Worm (Caenorhabditis elegans): ENCODE results near the gene Y45F10D.14.
A peak's percentile ranks its signal among the peaks of the same experiment; 100 is the strongest.

The Y45F10D.14 gene

ce11 chrIV:13788652-13789051 is 19.0 kb downstream of the Y45F10D.14 start, which contains the start of the genes sas-6 and Y45F10D.7 (continued):
- TF ChIP-seq snu-23 (GFP tag; optimal IDR thresholded peaks at IDR 0.05) (peak; percentile 81), nhr-47 (tag; optimal IDR thresholded peaks at IDR 0.05) (peak; percentile 71), nhr-71 (tag; optimal IDR thresholded peaks at IDR 0.05) (peak; percentile 69), F16B12.6 (tag; optimal IDR thresholded peaks at IDR 0.05) (peak; percentile 97), ets-5 (GFP tag; IDR thresholded peaks at IDR 0.05) (no peak), ceh-63 (GFP tag; optimal IDR thresholded peaks at IDR 0.05) (no peak), jun-1 (tag; optimal IDR thresholded peaks at IDR 0.05) (no peak), snpc-4 (tag; optimal IDR thresholded peaks at IDR 0.05) (peak; percentile 5), C04F5.9 (tag; optimal IDR thresholded peaks at IDR 0.05) (peak; percentile 32), mep-1 (tag; optimal IDR thresholded peaks at IDR 0.05) (peak; percentile 60), tlp-1 (tag; optimal IDR thresholded peaks at IDR 0.05) (no peak), nhr-77 (tag; optimal IDR thresholded peaks at IDR 0.05) (peak; percentile 6), blmp-1 (tag; optimal IDR thresholded peaks at IDR 0.05) (peak; percentile 19)

- peak; percentile 17 for TF ChIP-seq lin-14 (GFP tag; optimal IDR thresholded peaks at IDR 0.05)
- TF ChIP-seq ces-1 (GFP tag; optimal IDR thresholded peaks at IDR 0.05), result no peak
- TF ChIP-seq unc-30 (tag; optimal IDR thresholded peaks at IDR 0.05), result no peak
- TF ChIP-seq Y116A8C.19 (tag; optimal IDR thresholded peaks at IDR 0.05; ENCODE audit: borderline replicate concordance), result no peak
- TF ChIP-seq pax-3 (tag; optimal IDR thresholded peaks at IDR 0.05), result no peak
- TF ChIP-seq fos-1 (tag; optimal IDR thresholded peaks at IDR 0.05), result no peak
- TF ChIP-seq lsy-2 (tag; optimal IDR thresholded peaks at IDR 0.05), result peak in 1 of 2 experiments; percentile 28
- TF ChIP-seq snu-23 (GFP tag; optimal IDR thresholded peaks at IDR 0.05), result no peak
- TF ChIP-seq dpl-1 (GFP tag; optimal IDR thresholded peaks at IDR 0.05), result peak in 1 of 3 experiments; percentile 12
- no peak for TF ChIP-seq hlh-4 (tag; optimal IDR thresholded peaks at IDR 0.05)
Measured at ce11 chrIV:13786690-13787089, 20.9 kb downstream of the Y45F10D.14 start, which contains the start of gene icap-1. TSS of gene icap-1 (minus strand) at chrIV:13786961.

DNA sequence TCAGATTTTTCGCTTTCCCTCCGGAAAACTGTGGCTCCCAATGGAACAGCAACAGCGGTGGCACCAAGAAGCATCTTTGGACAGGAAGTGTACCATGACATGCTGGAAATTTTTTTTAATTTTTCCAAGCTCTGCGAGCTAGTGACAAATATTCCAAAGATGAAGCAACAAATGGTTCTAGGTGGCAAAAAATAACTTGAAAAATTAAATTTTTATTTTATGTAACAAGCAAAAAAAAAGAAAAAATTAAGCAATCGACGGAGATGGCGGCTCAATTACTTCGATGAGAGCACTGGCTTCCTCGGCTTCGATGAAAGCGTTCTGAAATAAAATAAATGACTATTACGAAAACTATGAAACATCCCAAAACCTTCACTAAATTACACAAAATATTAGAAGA is 22.1 kb downstream of the Y45F10D.14 start, which contains the start of gene lact-9:
Gene lact-9, minus strand, starts transcription at position 101 of the 400 bp plus-strand sequence.
- no peak for TF ChIP-seq nhr-76 (tag; optimal IDR thresholded peaks at IDR 0.05)
- no peak for TF ChIP-seq skn-1 (tag; optimal IDR thresholded peaks at IDR 0.05)
- TF ChIP-seq nhr-19 (GFP tag; conservative IDR thresholded peaks at IDR 0.05), result no peak
- TF ChIP-seq nhr-77 (tag; optimal IDR thresholded peaks at IDR 0.05), result no peak
- TF ChIP-seq ama-1 (optimal IDR thresholded peaks at IDR 0.05), result no peak
- TF ChIP-seq dsc-1 (tag; optimal IDR thresholded peaks at IDR 0.05), result no peak
- TF ChIP-seq snu-23 (GFP tag; optimal IDR thresholded peaks at IDR 0.05), result no peak
- TF ChIP-seq zag-1 (tag; optimal IDR thresholded peaks at IDR 0.05), result no peak
- no peak for TF ChIP-seq mef-2 (tag; optimal IDR thresholded peaks at IDR 0.05)

ce11 chrIV:13784774-13785173 is 22.9 kb downstream of the Y45F10D.14 start:
- TF ChIP-seq elt-3 (tag; optimal IDR thresholded peaks at IDR 0.05), result no peak
- TF ChIP-seq nhr-90 (tag; optimal IDR thresholded peaks at IDR 0.05; ENCODE audit: poor library complexity), result peak; percentile 9
- peak; percentile 57 for TF ChIP-seq nhr-85 (tag)
- TF ChIP-seq alr-1 (tag; optimal IDR thresholded peaks at IDR 0.05; ENCODE audit: borderline replicate concordance), result no peak
- TF ChIP-seq lin-35 (GFP tag; optimal IDR thresholded peaks at IDR 0.05), result peak in 1 of 2 experiments; percentile 1
- TF ChIP-seq pag-3 (tag; optimal IDR thresholded peaks at IDR 0.05; ENCODE audit: borderline replicate concordance, insufficient read depth), result no peak
- no peak for TF ChIP-seq aha-1 (tag; optimal IDR thresholded peaks at IDR 0.05)
- no peak for TF ChIP-seq unc-98 (GFP tag; IDR thresholded peaks at IDR 0.05)
- no peak for TF ChIP-seq xbp-1 (tag; optimal IDR thresholded peaks at IDR 0.05)
- TF ChIP-seq mdl-1 (tag; optimal IDR thresholded peaks at IDR 0.05), result no peak
- no peak for TF ChIP-seq hlh-4 (tag; optimal IDR thresholded peaks at IDR 0.05)
- no peak for TF ChIP-seq egl-13 (tag; optimal IDR thresholded peaks at IDR 0.05)
- TF ChIP-seq elt-2 (tag; optimal IDR thresholded peaks at IDR 0.05), result peak; percentile 10
- no peak for TF ChIP-seq dpl-1 (GFP tag; optimal IDR thresholded peaks at IDR 0.05)
- TF ChIP-seq nhr-19 (GFP tag; conservative IDR thresholded peaks at IDR 0.05), result no peak
